Worm (Caenorhabditis elegans): ENCODE measurements around the gene vha-9.

vha-9 gene

DNA sequence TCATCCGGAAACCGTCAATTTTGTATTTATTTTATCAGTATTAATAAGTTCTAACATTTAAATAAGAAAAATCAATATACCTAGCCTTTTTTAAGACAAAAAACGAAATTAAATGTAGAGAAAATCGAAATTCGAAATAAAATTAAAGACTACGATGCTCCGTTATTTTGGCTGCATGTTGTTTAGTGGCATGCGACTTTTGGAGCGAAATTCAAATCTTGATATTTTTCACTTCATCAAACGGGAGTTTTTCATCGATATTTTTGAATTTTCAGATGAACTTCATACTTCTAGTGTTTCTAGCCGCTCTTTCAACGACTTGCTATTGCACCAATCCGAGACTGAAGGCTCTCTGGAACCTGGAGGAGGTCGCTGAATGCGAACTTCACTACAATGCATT is 47.0 kb upstream of the vha-9 start, which contains the start of gene C07E3.9:
TSS of gene C07E3.9 (plus strand) at position 270 of the 400 bp plus-strand sequence.
- TF ChIP-seq sox-4 (tag; optimal IDR thresholded peaks at IDR 0.05): no peak
- no peak for TF ChIP-seq mdl-1 (tag; optimal IDR thresholded peaks at IDR 0.05)
- TF ChIP-seq ceh-8 (GFP tag; optimal IDR thresholded peaks at IDR 0.05): no peak
- 0 out of 2 replicates have a peak, but pooled peaks have one; percentile 8 for TF ChIP-seq isw-1 (GFP tag; IDR thresholded peaks at IDR 0.05)
- no peak for TF ChIP-seq zip-4 (GFP tag; optimal IDR thresholded peaks at IDR 0.05)
- peak; percentile 20 for TF ChIP-seq nhr-20 (tag; optimal IDR thresholded peaks at IDR 0.05)
- TF ChIP-seq swsn-7 (tag; optimal IDR thresholded peaks at IDR 0.05): no peak
- TF ChIP-seq ceh-88 (GFP tag; IDR thresholded peaks at IDR 0.05): no peak
- TF ChIP-seq ets-5 (GFP tag; IDR thresholded peaks at IDR 0.05): no peak
- TF ChIP-seq mep-1 (tag; optimal IDR thresholded peaks at IDR 0.05): no peak
- no peak for TF ChIP-seq aha-1 (tag; optimal IDR thresholded peaks at IDR 0.05)
- TF ChIP-seq egl-13 (tag; optimal IDR thresholded peaks at IDR 0.05): no peak
- no peak for TF ChIP-seq lin-14 (GFP tag; optimal IDR thresholded peaks at IDR 0.05)
- TF ChIP-seq lsy-2 (tag; optimal IDR thresholded peaks at IDR 0.05): peak; percentile 27 to 81
- TF ChIP-seq aly-2 (tag; optimal IDR thresholded peaks at IDR 0.05): no peak
- TF ChIP-seq xbp-1 (tag; optimal IDR thresholded peaks at IDR 0.05): peak; percentile 28
- peak; percentile 94 to 97 for TF ChIP-seq efl-1 (optimal IDR thresholded peaks at IDR 0.05)
- TF ChIP-seq efl-1 (GFP tag; optimal IDR thresholded peaks at IDR 0.05 in 1 of 2): peak; percentile 94 to 99
- no peak for TF ChIP-seq nhr-90 (tag; optimal IDR thresholded peaks at IDR 0.05; ENCODE audit: poor library complexity)
- TF ChIP-seq nhr-84 (tag; optimal IDR thresholded peaks at IDR 0.05): no peak
- TF ChIP-seq unc-30 (tag; optimal IDR thresholded peaks at IDR 0.05): no peak
- no peak for TF ChIP-seq sptf-1 (tag; optimal IDR thresholded peaks at IDR 0.05)
- peak; percentile 28 for TF ChIP-seq skn-1 (tag; optimal IDR thresholded peaks at IDR 0.05)
- no peak for TF ChIP-seq ces-1 (GFP tag; optimal IDR thresholded peaks at IDR 0.05)
- peak; percentile 50 for TF ChIP-seq snu-23 (GFP tag; optimal IDR thresholded peaks at IDR 0.05)
- TF ChIP-seq lin-35 (GFP tag; optimal IDR thresholded peaks at IDR 0.05): peak; percentile 94 to 98
- no peak for TF ChIP-seq vab-15 (tag; optimal IDR thresholded peaks at IDR 0.05)
- TF ChIP-seq lin-39 (tag; optimal IDR thresholded peaks at IDR 0.05): no peak
- TF ChIP-seq nhr-71 (tag; optimal IDR thresholded peaks at IDR 0.05): peak; percentile 11
- TF ChIP-seq pqm-1 (tag; optimal IDR thresholded peaks at IDR 0.05): no peak
- TF ChIP-seq unc-130 (tag; optimal IDR thresholded peaks at IDR 0.05): peak; percentile 27
- TF ChIP-seq ceh-90 (tag; optimal IDR thresholded peaks at IDR 0.05): no peak
- no peak for TF ChIP-seq nhr-47 (tag; optimal IDR thresholded peaks at IDR 0.05)
- TF ChIP-seq nhr-85 (tag): no peak
- TF ChIP-seq unc-62 (GFP tag; optimal IDR thresholded peaks at IDR 0.05): no peak
- peak; percentile 90 to 96 (median 93) for TF ChIP-seq dpl-1 (GFP tag; optimal IDR thresholded peaks at IDR 0.05)
- TF ChIP-seq fkh-10 (GFP tag; optimal IDR thresholded peaks at IDR 0.05): no peak
- no peak for TF ChIP-seq nhr-28 (tag; optimal IDR thresholded peaks at IDR 0.05)
- TF ChIP-seq lin-15B (tag; optimal IDR thresholded peaks at IDR 0.05): peak; percentile 41
- TF ChIP-seq lir-3 (tag; optimal IDR thresholded peaks at IDR 0.05; ENCODE audit: poor library complexity): no peak
- no peak for TF ChIP-seq snpc-4 (tag; optimal IDR thresholded peaks at IDR 0.05)
- no peak; the same call in 1 of the 2 replicates for TF ChIP-seq nhr-19 (GFP tag; conservative IDR thresholded peaks at IDR 0.05)
- TF ChIP-seq F16B12.6 (tag; optimal IDR thresholded peaks at IDR 0.05): peak; percentile 33
- TF ChIP-seq elt-3 (tag; optimal IDR thresholded peaks at IDR 0.05): peak in 1 of 6 experiments; percentile 21
- TF ChIP-seq nhr-77 (tag; optimal IDR thresholded peaks at IDR 0.05): no peak
- TF ChIP-seq fkh-4 (tag; optimal IDR thresholded peaks at IDR 0.05; ENCODE audit: borderline replicate concordance): no peak
- TF ChIP-seq fos-1 (tag; optimal IDR thresholded peaks at IDR 0.05): peak; percentile 28
- no peak for TF ChIP-seq nhr-76 (tag; optimal IDR thresholded peaks at IDR 0.05)
- TF ChIP-seq dsc-1 (tag; optimal IDR thresholded peaks at IDR 0.05): no peak
- peak; percentile 39; the same call in 1 of the 2 replicates for TF ChIP-seq mab-9 (GFP tag; IDR thresholded peaks at IDR 0.05)
- TF ChIP-seq blmp-1 (tag; optimal IDR thresholded peaks at IDR 0.05): peak; percentile 18
- no peak for TF ChIP-seq mef-2 (tag; optimal IDR thresholded peaks at IDR 0.05)
- no peak for TF ChIP-seq efl-3 (GFP tag; optimal IDR thresholded peaks at IDR 0.05)
- peak in 2 of 3 experiments; percentile 23 to 24 for TF ChIP-seq ceh-82 (tag; optimal IDR thresholded peaks at IDR 0.05)
